Fruit fly (Drosophila melanogaster): ENCODE data around the gene CIAPIN1.

Gene CIAPIN1

DNA sequence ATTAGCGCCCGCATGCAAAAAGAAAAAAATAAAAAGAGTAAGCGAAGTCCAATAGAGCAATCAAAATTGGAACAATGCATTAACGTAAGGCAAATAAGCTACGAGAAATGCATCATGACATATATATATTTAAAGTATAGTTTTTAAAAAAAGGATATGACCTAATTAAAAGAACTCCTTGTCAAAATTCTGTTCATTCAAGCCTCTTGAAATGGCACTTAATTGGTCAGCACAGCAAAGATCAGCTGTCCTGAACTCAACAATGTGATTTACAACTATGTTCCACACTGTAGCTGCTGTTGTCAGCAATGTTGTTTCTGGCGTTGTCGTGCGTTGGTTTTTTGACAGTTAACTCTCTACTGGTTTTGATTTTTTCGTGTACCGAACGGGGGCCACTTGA, 36.8 kb downstream of the CIAPIN1 start (continued):
- TF ChIP-seq mam (GFP tag; optimal IDR thresholded peaks at IDR 0.05) (no peak), HLHmδ (GFP tag; optimal IDR thresholded peaks at IDR 0.05) (no peak), bowl (GFP tag; IDR thresholded peaks at IDR 0.05) (no peak), Hr51 (GFP tag; optimal IDR thresholded peaks at IDR 0.05) (peak in 1 of 2 experiments; percentile 45), CG12219 (GFP tag; optimal IDR thresholded peaks at IDR 0.05) (no peak), CG7357 (GFP tag; IDR thresholded peaks at IDR 0.05) (no peak), CG2678 (tag; optimal IDR thresholded peaks at IDR 0.05) (peak; percentile 37), CG14860 (GFP tag; IDR thresholded peaks at IDR 0.05; ENCODE audit: partially characterized antibody) (no peak), aop (GFP tag; IDR thresholded peaks at IDR 0.05) (no peak), Dad (GFP tag; optimal IDR thresholded peaks at IDR 0.05) (no peak), danr (GFP tag; IDR thresholded peaks at IDR 0.05) (no peak), Asciz (GFP tag; optimal IDR thresholded peaks at IDR 0.05) (no peak), BEAF-32 (GFP tag; optimal IDR thresholded peaks at IDR 0.05) (no peak), lmd (GFP tag; IDR thresholded peaks at IDR 0.05) (peak; percentile 7; the same call in 1 of the 2 replicates), Poxn (GFP tag; IDR thresholded peaks at IDR 0.05) (no peak), peb (GFP tag; IDR thresholded peaks at IDR 0.05) (no peak), Ptx1 (GFP tag; IDR thresholded peaks at IDR 0.05) (peak; percentile 28; the same call in 1 of the 2 replicates), fru (optimal IDR thresholded peaks at IDR 0.05) (no peak), CG8388 (GFP tag; optimal IDR thresholded peaks at IDR 0.05) (no peak), CG3838 (GFP tag; optimal IDR thresholded peaks at IDR 0.05) (no peak), nmo (GFP tag; optimal IDR thresholded peaks at IDR 0.05) (no peak), ci (GFP tag; IDR thresholded peaks at IDR 0.05) (no peak), Ets65A (GFP tag) (no peak), grau (tag; optimal IDR thresholded peaks at IDR 0.05) (no peak), Med (GFP tag) (peak; percentile 51), pnt (GFP tag; optimal IDR thresholded peaks at IDR 0.05) (no peak), trem (tag; optimal IDR thresholded peaks at IDR 0.05) (no peak), Bdp1 (GFP tag; optimal IDR thresholded peaks at IDR 0.05) (no peak), prd (optimal IDR thresholded peaks at IDR 0.05) (no peak), prd (GFP tag; IDR thresholded peaks at IDR 0.05) (no peak), Hey (tag; optimal IDR thresholded peaks at IDR 0.05) (no peak), CG15269 (tag; optimal IDR thresholded peaks at IDR 0.05) (peak; percentile 33), gem (tag; optimal IDR thresholded peaks at IDR 0.05) (peak; percentile 20), CG12744 (GFP tag; optimal IDR thresholded peaks at IDR 0.05) (no peak), slbo (GFP tag; IDR thresholded peaks at IDR 0.05) (peak; percentile 28; the same call in 1 of the 2 replicates), pan (optimal IDR thresholded peaks at IDR 0.05) (no peak), pan (GFP tag; optimal IDR thresholded peaks at IDR 0.05 in 1 of 2, IDR thresholded peaks at IDR 0.05 in 1 of 2) (peak in 1 of 2 experiments; percentile 53), BtbVII (GFP tag; optimal IDR thresholded peaks at IDR 0.05) (no peak), Sox102F (GFP tag; optimal IDR thresholded peaks at IDR 0.05) (peak; percentile 8), CG7839 (tag; optimal IDR thresholded peaks at IDR 0.05) (peak; percentile 12), NC2β (GFP tag; optimal IDR thresholded peaks at IDR 0.05) (no peak), usp (GFP tag; optimal IDR thresholded peaks at IDR 0.05) (no peak), ind (GFP tag; optimal IDR thresholded peaks at IDR 0.05) (peak; percentile 12), gro (GFP tag; optimal IDR thresholded peaks at IDR 0.05) (no peak), Dek (tag; optimal IDR thresholded peaks at IDR 0.05) (no peak), CG17829 (tag; optimal IDR thresholded peaks at IDR 0.05) (no peak), CG11695 (GFP tag; IDR thresholded peaks at IDR 0.05) (peak; percentile 74), h (optimal IDR thresholded peaks at IDR 0.05) (no peak)
